Worm (Caenorhabditis elegans): Measurements from ENCODE around the gene C28H8.7.

The C28H8.7 gene

ce11 chrIII:5841676-5842075 lies 45.1 kb downstream of the C28H8.7 start:
- TF ChIP-seq nhr-48 (tag; optimal IDR thresholded peaks at IDR 0.05) (peak; percentile 33), lsy-2 (tag; optimal IDR thresholded peaks at IDR 0.05) (peak in 1 of 2 experiments; percentile 59), nhr-11 (tag; optimal IDR thresholded peaks at IDR 0.05) (peak; percentile 74), mep-1 (tag; optimal IDR thresholded peaks at IDR 0.05) (peak; percentile 50), dmd-9 (GFP tag; IDR thresholded peaks at IDR 0.05) (no peak), tra-1 (GFP tag; IDR thresholded peaks at IDR 0.05) (no peak), nhr-76 (tag; optimal IDR thresholded peaks at IDR 0.05) (no peak), T26A8.4 (GFP tag; IDR thresholded peaks at IDR 0.05) (0 out of 2 replicates have a peak, but pooled peaks have one; percentile 23), php-3 (GFP tag; IDR thresholded peaks at IDR 0.05) (no peak), zip-2 (tag; optimal IDR thresholded peaks at IDR 0.05) (no peak), nhr-10 (tag; optimal IDR thresholded peaks at IDR 0.05) (no peak), sdz-12 (GFP tag; optimal IDR thresholded peaks at IDR 0.05) (no peak), tag-97 (GFP tag; IDR thresholded peaks at IDR 0.05) (no peak), ces-1 (GFP tag; optimal IDR thresholded peaks at IDR 0.05) (no peak), Y75B8A.6 (GFP tag; IDR thresholded peaks at IDR 0.05) (no peak), arid-1 (GFP tag; conservative IDR thresholded peaks at IDR 0.05) (no peak), skn-1 (tag; optimal IDR thresholded peaks at IDR 0.05) (no peak), mdt-29 (GFP tag; IDR thresholded peaks at IDR 0.05) (no peak), set-16 (GFP tag; IDR thresholded peaks at IDR 0.05) (no peak), madf-9 (GFP tag; conservative IDR thresholded peaks at IDR 0.05) (no peak), hif-1 (tag; optimal IDR thresholded peaks at IDR 0.05) (no peak), dpl-1 (GFP tag; optimal IDR thresholded peaks at IDR 0.05) (peak; percentile 6), mes-2 (tag; optimal IDR thresholded peaks at IDR 0.05; ENCODE audit: poor library complexity, severe bottlenecking) (no peak), unc-62 (GFP tag; optimal IDR thresholded peaks at IDR 0.05 in 1 of 2) (no peak), unc-62 (tag; optimal IDR thresholded peaks at IDR 0.05) (no peak), fkh-10 (GFP tag; optimal IDR thresholded peaks at IDR 0.05) (no peak), cey-2 (tag; optimal IDR thresholded peaks at IDR 0.05; ENCODE audit: borderline replicate concordance, insufficient read depth) (no peak), ceh-82 (tag; optimal IDR thresholded peaks at IDR 0.05) (no peak), egl-27 (tag; optimal IDR thresholded peaks at IDR 0.05) (no peak), lin-13 (GFP tag; optimal IDR thresholded peaks at IDR 0.05) (no peak), nhr-41 (GFP tag; IDR thresholded peaks at IDR 0.05) (no peak), dve-1 (tag; optimal IDR thresholded peaks at IDR 0.05; ENCODE audit: insufficient read depth) (peak; percentile 53), vab-7 (GFP tag; IDR thresholded peaks at IDR 0.05) (no peak), ztf-7 (tag; optimal IDR thresholded peaks at IDR 0.05) (no peak), lin-15B (tag; optimal IDR thresholded peaks at IDR 0.05) (no peak), nhr-77 (tag; optimal IDR thresholded peaks at IDR 0.05) (no peak), mxl-3 (GFP tag; optimal IDR thresholded peaks at IDR 0.05) (peak; percentile 67), snpc-4 (tag; optimal IDR thresholded peaks at IDR 0.05) (no peak), zfp-3 (GFP tag; conservative IDR thresholded peaks at IDR 0.05) (no peak), R02D3.7 (tag; optimal IDR thresholded peaks at IDR 0.05) (no peak), Y5F2A.4 (GFP tag; optimal IDR thresholded peaks at IDR 0.05) (no peak), lin-1 (GFP tag; IDR thresholded peaks at IDR 0.05) (no peak), hlh-11 (tag; optimal IDR thresholded peaks at IDR 0.05) (peak; percentile 71), ZK546.5 (tag; optimal IDR thresholded peaks at IDR 0.05) (no peak), lin-38 (GFP tag; IDR thresholded peaks at IDR 0.05) (no peak), nhr-25 (tag; optimal IDR thresholded peaks at IDR 0.05; ENCODE audit: borderline replicate concordance, insufficient read depth) (no peak), dmd-6 (GFP tag; IDR thresholded peaks at IDR 0.05) (peak; percentile 65), aha-1 (tag) (no peak), F26F4.8 (GFP tag; conservative IDR thresholded peaks at IDR 0.05) (no peak), nhr-102 (tag; optimal IDR thresholded peaks at IDR 0.05) (no peak), ZK337.2 (GFP tag; IDR thresholded peaks at IDR 0.05) (no peak), hlh-30 (tag; optimal IDR thresholded peaks at IDR 0.05; ENCODE audit: insufficient read depth) (peak; percentile 86)

Measured in whole organism, L4 larva.